Fruit fly (Drosophila melanogaster) whole organism, embryonic: ENCODE results near the gene Mrtf.

ENCODE experiments used
- Atf3 ChIP-seq: fragments of 200-800 bp; sonication (Bioruptor generic); optimal IDR thresholded peaks from 3 replicates; lab custom pipeline; 2016; ENCODE audit warnings: missing biosample characterization, missing genetic modification characterization
- B-H1 ChIP-seq: fragments of 200-800 bp; sonication (Bioruptor generic); IDR thresholded peaks from 3 replicates; pipeline ENCODE4 v1.3.6; 2022; ENCODE audit warnings: missing biosample characterization, missing genetic modification characterization
- CG11504 ChIP-seq: fragments of 200-800 bp; sonication (Bioruptor generic); optimal IDR thresholded peaks from 3 replicates; lab custom pipeline; 2019; ENCODE audit warnings: missing biosample characterization, mild to moderate bottlenecking, missing genetic modification characterization, moderate library complexity
- CG11560 ChIP-seq: fragments of 200-800 bp; sonication (Bioruptor generic); IDR thresholded peaks from 3 replicates; pipeline ENCODE4 v1.3.6; 2022; ENCODE audit warnings: missing biosample characterization, missing genetic modification characterization
- CG12155 ChIP-seq: fragments of 200-800 bp; sonication (Bioruptor generic); optimal IDR thresholded peaks from 3 replicates; lab custom pipeline; 2016; ENCODE audit warnings: missing biosample characterization, missing genetic modification characterization
- CG12942 ChIP-seq: fragments of 200-800 bp; sonication (Bioruptor generic); optimal IDR thresholded peaks from 3 replicates; lab custom pipeline; 2016; ENCODE audit warnings: missing biosample characterization, missing genetic modification characterization
- CG13894 ChIP-seq: fragments of 200-800 bp; sonication (Bioruptor generic); optimal IDR thresholded peaks from 3 replicates; lab custom pipeline; 2018; ENCODE audit warnings: missing biosample characterization, mild to moderate bottlenecking, missing genetic modification characterization, moderate library complexity
- CG15011 ChIP-seq: fragments of 200-800 bp; sonication (Bioruptor generic); optimal IDR thresholded peaks from 3 replicates; lab custom pipeline; 2018; ENCODE audit warnings: missing biosample characterization, mild to moderate bottlenecking, missing genetic modification characterization
- CG15479 ChIP-seq: fragments of 200-800 bp; sonication (Bioruptor generic); optimal IDR thresholded peaks from 3 replicates; lab custom pipeline; 2019; ENCODE audit warnings: missing biosample characterization, mild to moderate bottlenecking, missing genetic modification characterization, moderate library complexity
- CG17361 ChIP-seq: fragments of 200-800 bp; sonication (Bioruptor generic); IDR thresholded peaks from 3 replicates; pipeline ENCODE4 v1.3.6; 2022; ENCODE audit warnings: missing biosample characterization, missing genetic modification characterization
- CG2116 ChIP-seq: fragments of 200-800 bp; sonication (Bioruptor generic); optimal IDR thresholded peaks from 3 replicates; lab custom pipeline; 2018; ENCODE audit warnings: missing biosample characterization, mild to moderate bottlenecking, missing genetic modification characterization
- CG31365 ChIP-seq: fragments of 200-800 bp; sonication (Bioruptor generic); optimal IDR thresholded peaks from 2 replicates; lab custom pipeline; 2018; ENCODE audit warnings: missing biosample characterization, mild to moderate bottlenecking, missing genetic modification characterization
- CG33213 ChIP-seq: fragments of 200-800 bp; sonication (Bioruptor generic); optimal IDR thresholded peaks from 3 replicates; lab custom pipeline; 2016; ENCODE audit warnings: missing biosample characterization, missing genetic modification characterization
- CG42726 ChIP-seq: fragments of 200-800 bp; sonication (Bioruptor generic); IDR thresholded peaks from 2 replicates; pipeline ENCODE4 v1.3.6; 2022; ENCODE audit warnings: missing biosample characterization, missing genetic modification characterization; ENCODE audit not compliant: partially characterized antibody
- CG4282 ChIP-seq: fragments of 200-800 bp; sonication (Bioruptor generic); optimal IDR thresholded peaks from 2 replicates; lab custom pipeline; 2016; ENCODE audit warnings: missing biosample characterization, missing genetic modification characterization
- CG6175 ChIP-seq: fragments of 200-800 bp; sonication (Bioruptor generic); IDR thresholded peaks from 3 replicates; pipeline ENCODE4 v1.3.6; 2022; ENCODE audit warnings: missing biosample characterization, missing genetic modification characterization
- CG6813 ChIP-seq: fragments of 200-800 bp; sonication (Bioruptor generic); optimal IDR thresholded peaks from 2 replicates; lab custom pipeline; 2017; ENCODE audit warnings: missing biosample characterization, missing genetic modification characterization, mild to moderate bottlenecking, moderate library complexity, missing genetic modification reagents
- CG7786 ChIP-seq: fragments of 200-800 bp; sonication (Bioruptor generic); optimal IDR thresholded peaks from 2 replicates; lab custom pipeline; 2016; ENCODE audit warnings: missing biosample characterization, missing genetic modification characterization
- CG8944 ChIP-seq: fragments of 200-800 bp; sonication (Bioruptor generic); optimal IDR thresholded peaks from 3 replicates; lab custom pipeline; 2016; ENCODE audit warnings: missing biosample characterization, missing genetic modification characterization
- CG9437 ChIP-seq: fragments of 200-800 bp; sonication (Bioruptor generic); optimal IDR thresholded peaks from 2 replicates; lab custom pipeline; 2018; ENCODE audit warnings: missing biosample characterization, mild to moderate bottlenecking, missing genetic modification characterization
- CG9817 ChIP-seq: fragments of 200-800 bp; sonication (Bioruptor generic); optimal IDR thresholded peaks from 2 replicates; lab custom pipeline; 2018; ENCODE audit warnings: missing biosample characterization, mild to moderate bottlenecking, missing genetic modification characterization, moderate library complexity
- CG9876 ChIP-seq: fragments of 200-800 bp; sonication (Bioruptor generic); optimal IDR thresholded peaks from 2 replicates; lab custom pipeline; 2016; ENCODE audit warnings: missing biosample characterization, missing genetic modification characterization
- Doc2 ChIP-seq: fragments of 200-800 bp; sonication (Bioruptor generic); IDR thresholded peaks from 2 replicates; pipeline ENCODE4 v1.3.6; 2022; ENCODE audit warnings: missing biosample characterization, missing genetic modification characterization
- GATAe ChIP-seq: fragments of 200-800 bp; sonication (Bioruptor generic); conservative IDR thresholded peaks from 2 replicates; pipeline ENCODE4 v1.3.6; 2022; ENCODE audit warnings: missing biosample characterization, missing genetic modification characterization
- HLH4C ChIP-seq: fragments of 200-800 bp; sonication (Bioruptor generic); IDR thresholded peaks from 3 replicates; pipeline ENCODE4 v1.3.6; 2022; ENCODE audit warnings: missing biosample characterization, missing genetic modification characterization; ENCODE audit not compliant: partially characterized antibody
- HLH54F ChIP-seq: fragments of 200-800 bp; sonication (Bioruptor generic); optimal IDR thresholded peaks from 3 replicates; lab custom pipeline; 2016; ENCODE audit warnings: missing biosample characterization, missing genetic modification characterization
- HmgZ ChIP-seq: fragments of 200-800 bp; sonication (Bioruptor generic); optimal IDR thresholded peaks from 2 replicates; lab custom pipeline; 2018; ENCODE audit warnings: missing biosample characterization, mild to moderate bottlenecking, missing genetic modification characterization
- NC2α ChIP-seq: fragments of 200-800 bp; sonication (Bioruptor generic); optimal IDR thresholded peaks from 2 replicates; lab custom pipeline; 2016; ENCODE audit warnings: missing biosample characterization, missing genetic modification characterization
- NK7.1 ChIP-seq: fragments of 200-800 bp; sonication (Bioruptor generic); optimal IDR thresholded peaks from 3 replicates; lab custom pipeline; 2016; ENCODE audit warnings: missing biosample characterization, missing genetic modification characterization
- Nf-YA ChIP-seq: fragments of 200-800 bp; sonication (Bioruptor generic); IDR thresholded peaks from 2 replicates; pipeline ENCODE4 v1.3.6; 2022; ENCODE audit warnings: missing biosample characterization, missing genetic modification characterization
- Nf-YB ChIP-seq: fragments of 200-800 bp; sonication (Bioruptor generic); optimal IDR thresholded peaks from 3 replicates; lab custom pipeline; 2019; ENCODE audit warnings: missing biosample characterization, mild to moderate bottlenecking, missing genetic modification characterization, moderate library complexity
- Opbp ChIP-seq: fragments of 200-800 bp; sonication (Bioruptor generic); IDR thresholded peaks from 3 replicates; pipeline ENCODE4 v1.3.6; 2022; ENCODE audit warnings: missing biosample characterization, missing genetic modification characterization; ENCODE audit not compliant: partially characterized antibody
- Poxn ChIP-seq: fragments of 200-800 bp; sonication (Bioruptor generic); IDR thresholded peaks from 2 replicates; pipeline ENCODE4 v1.3.6; 2022; ENCODE audit warnings: missing biosample characterization, missing genetic modification characterization
- Sox102F ChIP-seq: fragments of 200-800 bp; sonication (Bioruptor generic); optimal IDR thresholded peaks from 2 replicates; lab custom pipeline; 2018; ENCODE audit warnings: missing biosample characterization, mild to moderate bottlenecking, missing genetic modification characterization, moderate library complexity
- Vsx1 ChIP-seq: fragments of 200-800 bp; sonication (Bioruptor generic); optimal IDR thresholded peaks from 2 replicates; lab custom pipeline; 2017; ENCODE audit warnings: missing biosample characterization, mild to moderate bottlenecking, missing genetic modification characterization, missing genetic modification reagents
- ase ChIP-seq: fragments of 200-800 bp; sonication (Bioruptor generic); IDR thresholded peaks from 3 replicates; pipeline ENCODE4 v1.3.6; 2022; ENCODE audit warnings: missing biosample characterization, missing genetic modification characterization
- br ChIP-seq: fragments of >200 bp; optimal IDR thresholded peaks from 2 replicates; lab custom pipeline; 2017
- cad ChIP-seq: fragments of >200 bp; optimal IDR thresholded peaks from 2 replicates; lab custom pipeline; 2017; ENCODE audit warnings: missing biosample characterization, missing genetic modification characterization
- chn ChIP-seq: fragments of 200-800 bp; sonication (Bioruptor generic); optimal IDR thresholded peaks from 2 replicates; lab custom pipeline; 2016; ENCODE audit warnings: missing biosample characterization, missing genetic modification characterization
- dan ChIP-seq: fragments of 200-800 bp; sonication (Bioruptor generic); IDR thresholded peaks from 2 replicates; pipeline ENCODE4 v1.3.6; 2022; ENCODE audit warnings: missing biosample characterization, missing genetic modification characterization
- gem ChIP-seq: fragments of 200-800 bp; sonication (Bioruptor generic); optimal IDR thresholded peaks from 2 replicates; lab custom pipeline; 2019; ENCODE audit warnings: missing biosample characterization, mild to moderate bottlenecking, missing genetic modification characterization, moderate library complexity
- h ChIP-seq: fragments of >200 bp; optimal IDR thresholded peaks from 2 replicates; lab custom pipeline; 2017
- jigr1 ChIP-seq: fragments of 200-800 bp; sonication (Bioruptor generic); IDR thresholded peaks from 3 replicates; pipeline ENCODE4 v1.3.6; 2022; ENCODE audit warnings: missing biosample characterization, missing genetic modification characterization
- luna ChIP-seq: fragments of 200-800 bp; sonication (Bioruptor generic); optimal IDR thresholded peaks from 2 replicates; lab custom pipeline; 2016; ENCODE audit warnings: missing biosample characterization, missing genetic modification characterization
- nau ChIP-seq: fragments of 200-800 bp; sonication (Bioruptor generic); optimal IDR thresholded peaks from 3 replicates; lab custom pipeline; 2017; ENCODE audit warnings: missing biosample characterization, mild to moderate bottlenecking, missing genetic modification characterization, missing genetic modification reagents
- phol ChIP-seq: fragments of 200-800 bp; sonication (Bioruptor generic); optimal IDR thresholded peaks from 3 replicates; lab custom pipeline; 2018; ENCODE audit warnings: missing biosample characterization, mild to moderate bottlenecking, missing genetic modification characterization, moderate library complexity
- pzg ChIP-seq: fragments of 200-800 bp; sonication (Bioruptor generic); optimal IDR thresholded peaks from 3 replicates; lab custom pipeline; 2018; ENCODE audit warnings: missing biosample characterization, mild to moderate bottlenecking, missing genetic modification characterization, moderate library complexity
- rib ChIP-seq: fragments of 200-800 bp; sonication (Bioruptor generic); IDR thresholded peaks from 2 replicates; pipeline ENCODE4 v1.3.6; 2022; ENCODE audit warnings: missing biosample characterization, missing genetic modification characterization
- seq ChIP-seq: fragments of 200-800 bp; sonication (Bioruptor generic); IDR thresholded peaks from 2 replicates; pipeline ENCODE4 v1.3.6; 2022; ENCODE audit warnings: missing biosample characterization, missing genetic modification characterization
- sima ChIP-seq: fragments of 200-800 bp; sonication (Bioruptor generic); optimal IDR thresholded peaks from 2 replicates; lab custom pipeline; 2016; ENCODE audit warnings: missing biosample characterization, missing genetic modification characterization
- slp2 ChIP-seq: fragments of 200-800 bp; sonication (Bioruptor generic); optimal IDR thresholded peaks from 2 replicates; lab custom pipeline; 2016; ENCODE audit warnings: missing biosample characterization, missing genetic modification characterization
- so ChIP-seq: fragments of 200-800 bp; sonication (Bioruptor generic); IDR thresholded peaks from 3 replicates; pipeline ENCODE4 v1.3.6; 2022; ENCODE audit warnings: missing biosample characterization, missing genetic modification characterization

The Mrtf gene

DNA sequence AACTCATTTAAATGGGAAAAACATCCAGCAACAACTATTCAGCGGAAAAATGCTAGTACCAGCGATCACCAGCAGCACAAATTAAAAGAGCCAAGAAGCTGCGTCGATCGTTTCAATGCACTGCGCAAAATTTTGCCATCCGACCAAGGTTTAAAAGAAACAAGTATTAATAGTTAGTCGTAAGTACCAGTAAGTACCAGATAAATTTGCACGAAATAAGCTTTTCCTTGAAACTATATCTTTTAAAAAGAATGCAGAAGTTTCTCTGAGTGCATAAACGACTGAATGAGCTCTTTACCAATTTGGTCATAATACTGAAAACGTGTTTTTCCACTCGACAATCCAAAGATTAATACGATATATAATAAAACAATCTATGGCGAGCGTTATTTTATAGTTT is 33.1 kb downstream of the Mrtf start (continued):
- peak; percentile 54; the same call in 1 of the 3 replicates for TF ChIP-seq so (GFP tag; lab: Robert Waterston, UW)
- no peak for TF ChIP-seq CG15479 (GFP tag; lab: Kevin White, UChicago)
- no peak for TF ChIP-seq br (lab: Kevin White, UChicago)
- TF ChIP-seq CG13894 (tag; lab: Kevin White, UChicago): no peak
- TF ChIP-seq CG17361 (GFP tag; lab: Robert Waterston, UW): peak; percentile 71
- TF ChIP-seq chn (GFP tag; lab: Kevin White, UChicago): peak; percentile 51
- peak; percentile 55 for TF ChIP-seq CG9437 (GFP tag; lab: Kevin White, UChicago)
- no peak for TF ChIP-seq NC2α (GFP tag; lab: Kevin White, UChicago)
- peak; percentile 65 for TF ChIP-seq luna (GFP tag; lab: Kevin White, UChicago)
- peak; percentile 63 for TF ChIP-seq Nf-YA (GFP tag; lab: Robert Waterston, UW)
- 0 out of 3 replicates have a peak, but pooled peaks have one; percentile 57 for TF ChIP-seq CG11560 (tag; lab: Robert Waterston, UW)
- TF ChIP-seq CG42726 (GFP tag; lab: Robert Waterston, UW): no peak
- peak; percentile 64 for TF ChIP-seq CG9817 (tag; lab: Kevin White, UChicago)
- peak; percentile 34; the same call in 1 of the 3 replicates for TF ChIP-seq B-H1 (GFP tag; lab: Robert Waterston, UW)
- peak; percentile 53; the same call in 1 of the 2 replicates for TF ChIP-seq Poxn
- TF ChIP-seq HLH54F (GFP tag; lab: Kevin White, UChicago): peak; percentile 69
- TF ChIP-seq CG15011 (GFP tag; lab: Kevin White, UChicago): peak; percentile 18
- TF ChIP-seq Atf3: peak; percentile 4
- no peak for TF ChIP-seq dan (GFP tag; lab: Robert Waterston, UW)
- TF ChIP-seq CG11504: peak; percentile 79
- TF ChIP-seq pzg: no peak
- peak; percentile 55 for TF ChIP-seq CG8944 (GFP tag; lab: Kevin White, UChicago)
- peak; percentile 64 for TF ChIP-seq CG12155 (GFP tag; lab: Kevin White, UChicago)
- TF ChIP-seq phol: peak; percentile 68
- peak; percentile 28 for TF ChIP-seq CG33213
- TF ChIP-seq Sox102F: peak; percentile 81
- 0 out of 2 replicates have a peak, but pooled peaks have one; percentile 22 for TF ChIP-seq rib (GFP tag; lab: Robert Waterston, UW)
- TF ChIP-seq CG2116 (GFP tag; lab: Kevin White, UChicago): peak; percentile 13
- no peak for TF ChIP-seq cad (GFP tag; lab: Kevin White, UChicago)
- peak; percentile 3 for TF ChIP-seq CG4282 (GFP tag; lab: Kevin White, UChicago)
- peak; percentile 37 for TF ChIP-seq HmgZ (tag; lab: Kevin White, UChicago)
- TF ChIP-seq CG9876 (GFP tag; lab: Kevin White, UChicago): peak; percentile 38
- peak; percentile 25 for TF ChIP-seq CG6813
- TF ChIP-seq Nf-YB: no peak
- peak; percentile 53 for TF ChIP-seq NK7.1 (GFP tag; lab: Kevin White, UChicago)
- TF ChIP-seq CG7786: peak; percentile 77
- peak; percentile 73; the same call in 2 of the 3 replicates for TF ChIP-seq ase (GFP tag; lab: Robert Waterston, UW)
- no peak for TF ChIP-seq HLH4C (GFP tag; lab: Robert Waterston, UW)
- TF ChIP-seq seq (GFP tag; lab: Robert Waterston, UW): peak; percentile 75
- TF ChIP-seq CG6175 (GFP tag; lab: Robert Waterston, UW): peak; percentile 37; the same call in 1 of the 3 replicates
- no peak for TF ChIP-seq Doc2 (GFP tag; lab: Robert Waterston, UW)
- no peak for TF ChIP-seq h
- peak; percentile 35 for TF ChIP-seq slp2 (GFP tag; lab: Kevin White, UChicago)
- TF ChIP-seq CG31365 (tag; lab: Kevin White, UChicago): no peak
- peak; percentile 82 for TF ChIP-seq gem (tag; lab: Kevin White, UChicago)
- TF ChIP-seq GATAe (GFP tag; lab: Robert Waterston, UW): 0 out of 2 replicates have a peak, but pooled peaks have one; percentile 22
- peak; percentile 52 for TF ChIP-seq nau (GFP tag; lab: Kevin White, UChicago)
- peak; percentile 50 for TF ChIP-seq sima
- TF ChIP-seq Vsx1: no peak
- TF ChIP-seq CG12942 (GFP tag; lab: Kevin White, UChicago): peak; percentile 53
- peak; percentile 47; the same call in 1 of the 3 replicates for TF ChIP-seq jigr1 (GFP tag; lab: Robert Waterston, UW)
- no peak for TF ChIP-seq Opbp (GFP tag; lab: Robert Waterston, UW)
